Fruit fly (Drosophila melanogaster): ENCODE results near the gene Gr68a.

Gr68a gene

dm6 chr3L:11712839-11713238 is 38.3 kb upstream of the Gr68a start (continued):
- TF ChIP-seq spab (GFP tag; optimal IDR thresholded peaks at IDR 0.05) (peak; percentile 32), CG32006 (GFP tag; optimal IDR thresholded peaks at IDR 0.05) (no peak), CG6854 (GFP tag; optimal IDR thresholded peaks at IDR 0.05) (no peak), topi (GFP tag; optimal IDR thresholded peaks at IDR 0.05) (no peak), Blimp-1 (GFP tag; optimal IDR thresholded peaks at IDR 0.05) (no peak)

- TF ChIP-seq CG6276 (GFP tag; optimal IDR thresholded peaks at IDR 0.05) (no peak), eg (GFP tag; IDR thresholded peaks at IDR 0.05) (0 out of 3 replicates have a peak, but pooled peaks have one; percentile 39), CG8119 (GFP tag; IDR thresholded peaks at IDR 0.05) (0 out of 3 replicates have a peak, but pooled peaks have one; percentile 31), net (GFP tag; optimal IDR thresholded peaks at IDR 0.05) (peak; percentile 0), CG3032 (tag; optimal IDR thresholded peaks at IDR 0.05) (no peak), Eip78C (GFP tag) (peak; percentile 31), CG6854 (GFP tag; optimal IDR thresholded peaks at IDR 0.05) (peak; percentile 36), CG15336 (GFP tag; IDR thresholded peaks at IDR 0.05) (0 out of 2 replicates have a peak, but pooled peaks have one; percentile 28), Eip75B (GFP tag; optimal IDR thresholded peaks at IDR 0.05) (peak; percentile 2), CG6808 (GFP tag; optimal IDR thresholded peaks at IDR 0.05) (peak; percentile 13), Sox15 (GFP tag; optimal IDR thresholded peaks at IDR 0.05) (no peak), CG1621 (tag; optimal IDR thresholded peaks at IDR 0.05) (peak; percentile 91), CG3919 (GFP tag; optimal IDR thresholded peaks at IDR 0.05) (peak; percentile 22)
Measured at dm6 chr3L:11715187-11715586, 35.9 kb upstream of the Gr68a start, which contains the start of gene CG14132. TSS of gene CG14132 (minus strand) at chr3L:11715285.

dm6 chr3L:11716347-11716746 is 34.8 kb upstream of the Gr68a start:
- no peak for TF ChIP-seq lz (GFP tag; optimal IDR thresholded peaks at IDR 0.05)
- TF ChIP-seq CG3919 (GFP tag; optimal IDR thresholded peaks at IDR 0.05), result no peak
- no peak for TF ChIP-seq fkh (GFP tag; optimal IDR thresholded peaks at IDR 0.05)
- no peak for TF ChIP-seq CG31627 (GFP tag; optimal IDR thresholded peaks at IDR 0.05)
- no peak for TF ChIP-seq CG1621 (tag; optimal IDR thresholded peaks at IDR 0.05)
- TF ChIP-seq achi (GFP tag; optimal IDR thresholded peaks at IDR 0.05), result peak; percentile 3
- TF ChIP-seq Hr4 (GFP tag; optimal IDR thresholded peaks at IDR 0.05), result no peak
- no peak for TF ChIP-seq Blimp-1 (GFP tag; optimal IDR thresholded peaks at IDR 0.05)
- TF ChIP-seq topi (GFP tag; optimal IDR thresholded peaks at IDR 0.05), result no peak
- peak; percentile 26 to 48 for TF ChIP-seq ss (GFP tag; optimal IDR thresholded peaks at IDR 0.05)
- TF ChIP-seq CG15336 (GFP tag; IDR thresholded peaks at IDR 0.05), result no peak
- TF ChIP-seq Ets96B (tag; optimal IDR thresholded peaks at IDR 0.05), result peak; percentile 4
- TF ChIP-seq CG32006 (GFP tag; optimal IDR thresholded peaks at IDR 0.05), result peak; percentile 30
- TF ChIP-seq Eip78C (GFP tag), result peak; percentile 70
- TF ChIP-seq CG10631 (GFP tag; optimal IDR thresholded peaks at IDR 0.05), result no peak
- peak; percentile 29 for TF ChIP-seq CG10669 (GFP tag; optimal IDR thresholded peaks at IDR 0.05)
- no peak for TF ChIP-seq OdsH (GFP tag; optimal IDR thresholded peaks at IDR 0.05)
- no peak for TF ChIP-seq CG6163 (GFP tag; IDR thresholded peaks at IDR 0.05)
- TF ChIP-seq vri (GFP tag; optimal IDR thresholded peaks at IDR 0.05), result no peak
- TF ChIP-seq CG11762 (GFP tag; optimal IDR thresholded peaks at IDR 0.05; ENCODE audit: insufficient read depth), result no peak
- TF ChIP-seq CG4318 (GFP tag; optimal IDR thresholded peaks at IDR 0.05), result no peak
- TF ChIP-seq Gug (GFP tag; IDR thresholded peaks at IDR 0.05), result no peak
- no peak for TF ChIP-seq Hr38 (GFP tag; optimal IDR thresholded peaks at IDR 0.05)
- peak; percentile 20 for TF ChIP-seq dsx (GFP tag; optimal IDR thresholded peaks at IDR 0.05; ENCODE audit: poor library complexity, severe bottlenecking)
- TF ChIP-seq CG11902 (GFP tag; optimal IDR thresholded peaks at IDR 0.05), result no peak
- TF ChIP-seq pdm3 (GFP tag; optimal IDR thresholded peaks at IDR 0.05), result no peak
- TF ChIP-seq CG6808 (GFP tag; optimal IDR thresholded peaks at IDR 0.05), result peak; percentile 49
- TF ChIP-seq fd59A (GFP tag; optimal IDR thresholded peaks at IDR 0.05), result peak; percentile 11
- no peak for TF ChIP-seq Eip75B (GFP tag; optimal IDR thresholded peaks at IDR 0.05)
- TF ChIP-seq Sox14 (GFP tag; optimal IDR thresholded peaks at IDR 0.05), result no peak
- no peak for TF ChIP-seq cyc (GFP tag; optimal IDR thresholded peaks at IDR 0.05)
- 0 out of 3 replicates have a peak, but pooled peaks have one; percentile 9 for TF ChIP-seq eg (GFP tag; IDR thresholded peaks at IDR 0.05)
- no peak for TF ChIP-seq Smox (GFP tag; optimal IDR thresholded peaks at IDR 0.05)
- TF ChIP-seq CG34406 (GFP tag; optimal IDR thresholded peaks at IDR 0.05), result no peak
- peak; percentile 16 for TF ChIP-seq net (GFP tag; optimal IDR thresholded peaks at IDR 0.05)
- no peak for TF ChIP-seq acj6 (GFP tag; optimal IDR thresholded peaks at IDR 0.05)
- no peak for TF ChIP-seq Sox15 (GFP tag; optimal IDR thresholded peaks at IDR 0.05)
- peak in 1 of 2 experiments; percentile 2 for TF ChIP-seq salr (GFP tag; optimal IDR thresholded peaks at IDR 0.05)
- TF ChIP-seq CG8319 (GFP tag; optimal IDR thresholded peaks at IDR 0.05), result no peak
- TF ChIP-seq CG3032 (tag; optimal IDR thresholded peaks at IDR 0.05), result peak; percentile 29
